Fruit fly (Drosophila melanogaster) whole organism, prepupa: ENCODE results near the gene CG31109.

Experiments
- Blimp-1 ChIP-seq: fragments of 200-800 bp; sonication (Bioruptor generic); optimal IDR thresholded peaks from 3 replicates; lab custom pipeline; 2017; ENCODE audit warnings: missing biosample characterization, missing genetic modification characterization, mild to moderate bottlenecking, moderate library complexity, missing genetic modification reagents
- CG10669 ChIP-seq: fragments of 200-800 bp; sonication (Bioruptor generic); optimal IDR thresholded peaks from 3 replicates; lab custom pipeline; 2018; ENCODE audit warnings: missing biosample characterization, mild to moderate bottlenecking, missing genetic modification characterization, moderate library complexity
- CG11294 ChIP-seq: fragments of 200-800 bp; sonication (Bioruptor generic); IDR thresholded peaks from 2 replicates; pipeline ENCODE4 v1.3.6; 2022; ENCODE audit warnings: missing biosample characterization, missing genetic modification characterization
- CG11902 ChIP-seq: fragments of 200-800 bp; sonication (Bioruptor generic); optimal IDR thresholded peaks from 3 replicates; lab custom pipeline; 2016; ENCODE audit warnings: missing biosample characterization, missing genetic modification characterization
- CG3032 ChIP-seq: fragments of 200-800 bp; optimal IDR thresholded peaks from 2 replicates; lab custom pipeline; 2019; ENCODE audit warnings: missing biosample characterization, mild to moderate bottlenecking, missing genetic modification characterization, moderate library complexity
- CG31627 ChIP-seq: fragments of 200-800 bp; sonication (Bioruptor generic); optimal IDR thresholded peaks from 3 replicates; lab custom pipeline; 2016; ENCODE audit warnings: missing biosample characterization, missing genetic modification characterization
- CG32006 ChIP-seq: fragments of 200-800 bp; sonication (Bioruptor generic); optimal IDR thresholded peaks from 3 replicates; lab custom pipeline; 2017; ENCODE audit warnings: missing biosample characterization, mild to moderate bottlenecking, missing genetic modification characterization
- CG6163 ChIP-seq: fragments of 200-800 bp; sonication (Bioruptor generic); IDR thresholded peaks from 3 replicates; pipeline ENCODE4 v1.3.6; 2022; ENCODE audit warnings: missing biosample characterization, missing genetic modification characterization
- CG6792 ChIP-seq: fragments of 200-800 bp; sonication (Bioruptor generic); optimal IDR thresholded peaks from 3 replicates; lab custom pipeline; 2016; ENCODE audit warnings: missing biosample characterization, missing genetic modification characterization
- CG6854 ChIP-seq: fragments of 200-800 bp; sonication (Bioruptor generic); optimal IDR thresholded peaks from 2 replicates; lab custom pipeline; 2017; ENCODE audit warnings: missing biosample characterization, mild to moderate bottlenecking, missing genetic modification characterization
- CG7368 ChIP-seq: fragments of 200-800 bp; sonication (Bioruptor generic); optimal IDR thresholded peaks from 3 replicates; lab custom pipeline; 2016; ENCODE audit warnings: missing biosample characterization, missing genetic modification characterization
- CG8119 ChIP-seq: fragments of 200-800 bp; sonication (Bioruptor generic); IDR thresholded peaks from 3 replicates; pipeline ENCODE4 v1.3.6; 2022; ENCODE audit warnings: missing biosample characterization, missing genetic modification characterization
- CG8632 ChIP-seq: fragments of 200-800 bp; sonication (Bioruptor generic); optimal IDR thresholded peaks from 3 replicates; lab custom pipeline; 2016; ENCODE audit warnings: missing biosample characterization, missing genetic modification characterization
- CG9139 ChIP-seq: fragments of 200-800 bp; sonication (Bioruptor generic); optimal IDR thresholded peaks from 3 replicates; lab custom pipeline; 2017; ENCODE audit warnings: missing biosample characterization, mild to moderate bottlenecking, missing genetic modification characterization
- Eip75B ChIP-seq: fragments of 200-800 bp; sonication (Bioruptor generic); optimal IDR thresholded peaks from 3 replicates; lab custom pipeline; 2016; ENCODE audit warnings: missing biosample characterization, missing genetic modification characterization
- Eip78C ChIP-seq: fragments of 200-800 bp; sonication (Bioruptor generic); peaks from one replicate; lab custom pipeline; 2016; ENCODE audit warnings: missing biosample characterization, missing genetic modification characterization
- Eip93F ChIP-seq: fragments of 200-800 bp; sonication (Bioruptor generic); optimal IDR thresholded peaks from 2 replicates; lab custom pipeline; 2016; ENCODE audit warnings: missing biosample characterization, mild to moderate bottlenecking, missing genetic modification characterization
- Ets21C ChIP-seq: fragments of 200-800 bp; sonication (Bioruptor generic); optimal IDR thresholded peaks from 3 replicates; lab custom pipeline; 2016; ENCODE audit warnings: missing biosample characterization, missing genetic modification characterization
- Gug ChIP-seq: fragments of 200-800 bp; sonication (Bioruptor generic); IDR thresholded peaks from 2 replicates; pipeline ENCODE4 v1.3.6; 2022; ENCODE audit warnings: missing biosample characterization, missing genetic modification characterization
- Hr39 ChIP-seq: fragments of 200-800 bp; sonication (Bioruptor generic); optimal IDR thresholded peaks from 2 replicates; lab custom pipeline; 2016; ENCODE audit warnings: missing biosample characterization, missing genetic modification characterization
- Met ChIP-seq: fragments of 200-800 bp; sonication (Bioruptor generic); optimal IDR thresholded peaks from 3 replicates; lab custom pipeline; 2016; ENCODE audit warnings: missing biosample characterization, missing genetic modification characterization
- OdsH ChIP-seq: fragments of 200-800 bp; sonication (Bioruptor generic); optimal IDR thresholded peaks from 3 replicates; lab custom pipeline; 2016; ENCODE audit warnings: missing biosample characterization, missing genetic modification characterization
- Sox102F ChIP-seq: fragments of 200-800 bp; sonication (Bioruptor generic); optimal IDR thresholded peaks from 2 replicates; lab custom pipeline; 2016; ENCODE audit warnings: missing biosample characterization, mild to moderate bottlenecking, missing genetic modification characterization
- Sox14 ChIP-seq: fragments of 200-800 bp; sonication (Bioruptor generic); optimal IDR thresholded peaks from 3 replicates; lab custom pipeline; 2016; ENCODE audit warnings: missing biosample characterization, missing genetic modification characterization
- Sox15 ChIP-seq: fragments of 200-800 bp; sonication (Bioruptor generic); optimal IDR thresholded peaks from 3 replicates; lab custom pipeline; 2016; ENCODE audit warnings: missing biosample characterization, missing genetic modification characterization
- achi ChIP-seq: fragments of 200-800 bp; sonication (Bioruptor generic); optimal IDR thresholded peaks from 3 replicates; lab custom pipeline; 2016; ENCODE audit warnings: missing biosample characterization, missing genetic modification characterization
- acj6 ChIP-seq: fragments of 200-800 bp; sonication (Bioruptor generic); optimal IDR thresholded peaks from 3 replicates; lab custom pipeline; 2016; ENCODE audit warnings: missing biosample characterization, missing genetic modification characterization
- cyc ChIP-seq: fragments of 200-800 bp; sonication (Bioruptor generic); optimal IDR thresholded peaks from 3 replicates; lab custom pipeline; 2016; ENCODE audit warnings: missing biosample characterization, missing genetic modification characterization
- dac ChIP-seq: fragments of 200-800 bp; sonication (Bioruptor generic); optimal IDR thresholded peaks from 2 replicates; lab custom pipeline; 2017; ENCODE audit warnings: missing biosample characterization, mild to moderate bottlenecking, missing genetic modification characterization
- dsx ChIP-seq: fragments of 200-800 bp; optimal IDR thresholded peaks from 3 replicates; lab custom pipeline; 2019; ENCODE audit warnings: missing biosample characterization, mild to moderate bottlenecking, missing genetic modification characterization, moderate library complexity; ENCODE audit not compliant: poor library complexity, severe bottlenecking
- esn ChIP-seq: fragments of 200-800 bp; sonication (Bioruptor generic); optimal IDR thresholded peaks from 2 replicates; lab custom pipeline; 2016; ENCODE audit warnings: missing biosample characterization, mild to moderate bottlenecking, missing genetic modification characterization, moderate library complexity
- fd59A ChIP-seq: fragments of 200-800 bp; sonication (Bioruptor generic); optimal IDR thresholded peaks from 2 replicates; lab custom pipeline; 2017; ENCODE audit warnings: missing biosample characterization, mild to moderate bottlenecking, missing genetic modification characterization, missing genetic modification reagents
- fkh ChIP-seq: fragments of 200-800 bp; sonication (Bioruptor generic); optimal IDR thresholded peaks from 3 replicates; lab custom pipeline; 2017; ENCODE audit warnings: missing biosample characterization, mild to moderate bottlenecking, missing genetic modification characterization, moderate library complexity
- lz ChIP-seq: fragments of 200-800 bp; sonication (Bioruptor generic); optimal IDR thresholded peaks from 3 replicates; lab custom pipeline; 2016; ENCODE audit warnings: missing biosample characterization, missing genetic modification characterization
- pdm3 ChIP-seq: fragments of 200-800 bp; sonication (Bioruptor generic); optimal IDR thresholded peaks from 3 replicates; lab custom pipeline; 2016; ENCODE audit warnings: missing biosample characterization, missing genetic modification characterization
- spab ChIP-seq: fragments of 200-800 bp; sonication (Bioruptor generic); optimal IDR thresholded peaks from 2 replicates; lab custom pipeline; 2017; ENCODE audit warnings: missing biosample characterization, mild to moderate bottlenecking, missing genetic modification characterization, missing genetic modification reagents
- topi ChIP-seq: fragments of 200-800 bp; sonication (Bioruptor generic); optimal IDR thresholded peaks from 3 replicates; lab custom pipeline; 2016; ENCODE audit warnings: missing biosample characterization, missing genetic modification characterization
- vri ChIP-seq: fragments of 200-800 bp; sonication (Bioruptor generic); optimal IDR thresholded peaks from 3 replicates; lab custom pipeline; 2016; ENCODE audit warnings: missing biosample characterization, mild to moderate bottlenecking, missing genetic modification characterization

CG31109 gene

dm6 chr3R:25032686-25033085, 21.8 kb downstream of the CG31109 start:
- no peak for TF ChIP-seq dac (GFP tag; lab: Kevin White, UChicago)
- TF ChIP-seq CG10669 (GFP tag; lab: Kevin White, UChicago), result no peak
- TF ChIP-seq CG9139, result no peak
- no peak for TF ChIP-seq CG31627 (GFP tag; lab: Kevin White, UChicago)
- no peak for TF ChIP-seq lz (GFP tag; lab: Kevin White, UChicago)
- TF ChIP-seq CG11294, result no peak
- no peak for TF ChIP-seq Sox102F (GFP tag; lab: Kevin White, UChicago)
- TF ChIP-seq CG7368, result no peak
- TF ChIP-seq CG8632, result no peak
- TF ChIP-seq esn, result no peak
- no peak for TF ChIP-seq OdsH (GFP tag; lab: Kevin White, UChicago)
- no peak for TF ChIP-seq Met (GFP tag; lab: Kevin White, UChicago)
- no peak for TF ChIP-seq Eip75B
- TF ChIP-seq achi, result no peak
- TF ChIP-seq pdm3, result no peak
- TF ChIP-seq dsx (GFP tag; lab: Kevin White, UChicago), result no peak

- TF ChIP-seq fkh (peak; percentile 82), CG8119 (GFP tag; lab: Robert Waterston, UW) (0 out of 3 replicates have a peak, but pooled peaks have one; percentile 31), Sox15 (GFP tag; lab: Kevin White, UChicago) (peak; percentile 44), CG6854 (no peak), fd59A (no peak), CG6792 (GFP tag; lab: Kevin White, UChicago) (peak; percentile 62), CG9139 (no peak), CG32006 (GFP tag; lab: Kevin White, UChicago) (no peak), spab (GFP tag; lab: Kevin White, UChicago) (no peak), Eip78C (no peak), vri (peak; percentile 69), CG8632 (no peak), Sox14 (GFP tag; lab: Kevin White, UChicago) (peak; percentile 64), acj6 (GFP tag; lab: Kevin White, UChicago) (no peak), CG11902 (GFP tag; lab: Kevin White, UChicago) (no peak), Blimp-1 (GFP tag; lab: Kevin White, UChicago) (peak; percentile 32), lz (GFP tag; lab: Kevin White, UChicago) (peak; percentile 65), Hr39 (no peak), esn (peak; percentile 81), CG31627 (GFP tag; lab: Kevin White, UChicago) (peak; percentile 52), Ets21C (GFP tag; lab: Kevin White, UChicago) (no peak), CG6163 (GFP tag; lab: Robert Waterston, UW) (no peak), Gug (GFP tag; lab: Robert Waterston, UW) (no peak), Eip93F (GFP tag; lab: Kevin White, UChicago) (peak; percentile 46), topi (no peak), CG3032 (tag; lab: Kevin White, UChicago) (peak; percentile 37), cyc (peak; percentile 38)
Measured at dm6 chr3R:25027281-25028219, 26.9 kb downstream of the CG31109 start.
